Fruit fly (Drosophila melanogaster) whole organism, embryonic: ENCODE measurements around the gene CG12522.
A peak's percentile ranks its signal among the peaks of the same experiment; 100 is the strongest.

Source experiments
- ATbp ChIP-seq: fragments of 200-800 bp; sonication (Bioruptor generic); optimal IDR thresholded peaks from 2 replicates; lab custom pipeline; 2017; ENCODE audit warnings: missing biosample characterization, mild to moderate bottlenecking, missing genetic modification characterization, missing genetic modification reagents
- Adf1 ChIP-seq: fragments of 200-800 bp; sonication (Bioruptor generic); IDR thresholded peaks from 2 replicates; pipeline ENCODE4 v1.3.6; 2022; ENCODE audit warnings: missing biosample characterization, missing genetic modification characterization
- Bgb ChIP-seq: fragments of 200-800 bp; sonication (Bioruptor generic); IDR thresholded peaks from 2 replicates; pipeline ENCODE4 v1.3.6; 2022; ENCODE audit warnings: missing biosample characterization, missing genetic modification characterization; ENCODE audit not compliant: partially characterized antibody
- Blimp-1 ChIP-seq: fragments of 200-800 bp; sonication (Bioruptor generic); optimal IDR thresholded peaks from 3 replicates; lab custom pipeline; 2018; ENCODE audit warnings: missing biosample characterization, missing genetic modification characterization, mild to moderate bottlenecking, moderate library complexity, missing genetic modification reagents
- BtbVII ChIP-seq: fragments of 200-800 bp; sonication (Bioruptor generic); optimal IDR thresholded peaks from 3 replicates; lab custom pipeline; 2017; ENCODE audit warnings: missing biosample characterization, mild to moderate bottlenecking, missing genetic modification characterization
- CG10147 ChIP-seq: fragments of 200-800 bp; sonication (Bioruptor generic); optimal IDR thresholded peaks from 2 replicates; lab custom pipeline; 2019; ENCODE audit warnings: missing biosample characterization, mild to moderate bottlenecking, missing genetic modification characterization, moderate library complexity
- CG10366 ChIP-seq: fragments of 200-800 bp; sonication (Bioruptor generic); IDR thresholded peaks from 2 replicates; pipeline ENCODE4 v1.3.6; 2022; ENCODE audit warnings: missing biosample characterization, missing genetic modification characterization
- CG11247 ChIP-seq: fragments of 200-800 bp; sonication (Bioruptor generic); IDR thresholded peaks from 2 replicates; pipeline ENCODE4 v1.3.6; 2022; ENCODE audit warnings: missing biosample characterization, missing genetic modification characterization
- CG11456 ChIP-seq: fragments of 200-800 bp; sonication (Bioruptor generic); IDR thresholded peaks from 3 replicates; pipeline ENCODE4 v1.3.6; 2022; ENCODE audit warnings: missing biosample characterization, missing genetic modification characterization
- CG12071 ChIP-seq: fragments of 200-800 bp; sonication (Bioruptor generic); optimal IDR thresholded peaks from 3 replicates; lab custom pipeline; 2018; ENCODE audit warnings: missing biosample characterization, mild to moderate bottlenecking, missing genetic modification characterization
- CG1233 ChIP-seq: fragments of 200-800 bp; sonication (Bioruptor generic); optimal IDR thresholded peaks from 4 replicates; lab custom pipeline; 2018; ENCODE audit warnings: missing biosample characterization, mild to moderate bottlenecking, missing genetic modification characterization
- CG13424 ChIP-seq: fragments of 200-800 bp; sonication (Bioruptor generic); optimal IDR thresholded peaks from 2 replicates; lab custom pipeline; 2019; ENCODE audit warnings: missing biosample characterization, mild to moderate bottlenecking, missing genetic modification characterization, moderate library complexity
- CG15073 ChIP-seq: fragments of 200-800 bp; sonication (Bioruptor generic); optimal IDR thresholded peaks from 2 replicates; lab custom pipeline; 2016; ENCODE audit warnings: missing biosample characterization, missing genetic modification characterization
- CG16863 ChIP-seq: fragments of 200-800 bp; sonication (Bioruptor generic); optimal IDR thresholded peaks from 3 replicates; lab custom pipeline; 2016; ENCODE audit warnings: missing biosample characterization, missing genetic modification characterization
- CG1832 ChIP-seq: fragments of 200-800 bp; sonication (Bioruptor generic); optimal IDR thresholded peaks from 2 replicates; lab custom pipeline; 2017; ENCODE audit warnings: missing biosample characterization, mild to moderate bottlenecking, missing genetic modification characterization, inconsistent platforms
- CG2199 ChIP-seq: fragments of 200-800 bp; sonication (Bioruptor generic); IDR thresholded peaks from 3 replicates; pipeline ENCODE4 v1.3.6; 2022; ENCODE audit warnings: missing biosample characterization, missing genetic modification characterization
- CG33557 ChIP-seq: fragments of 200-800 bp; sonication (Bioruptor generic); optimal IDR thresholded peaks from 2 replicates; lab custom pipeline; 2019; ENCODE audit warnings: missing biosample characterization, mild to moderate bottlenecking, missing genetic modification characterization, moderate library complexity
- CG4360 ChIP-seq: fragments of 200-800 bp; sonication (Bioruptor generic); IDR thresholded peaks from 2 replicates; pipeline ENCODE4 v1.3.6; 2022; ENCODE audit warnings: missing biosample characterization, missing genetic modification characterization
- CG4854 ChIP-seq: fragments of 200-800 bp; sonication (Bioruptor generic); optimal IDR thresholded peaks from 2 replicates; lab custom pipeline; 2016; ENCODE audit warnings: missing biosample characterization, missing genetic modification characterization, inconsistent platforms
- CG5245 ChIP-seq: fragments of 200-800 bp; sonication (Bioruptor generic); optimal IDR thresholded peaks from 3 replicates; lab custom pipeline; 2016; ENCODE audit warnings: missing biosample characterization, missing genetic modification characterization
- CG5953 ChIP-seq: fragments of 200-800 bp; sonication (Bioruptor generic); IDR thresholded peaks from 2 replicates; pipeline ENCODE4 v1.3.6; 2022; ENCODE audit warnings: missing biosample characterization, missing genetic modification characterization
- CG6175 ChIP-seq: fragments of 200-800 bp; sonication (Bioruptor generic); IDR thresholded peaks from 3 replicates; pipeline ENCODE4 v1.3.6; 2022; ENCODE audit warnings: missing biosample characterization, missing genetic modification characterization
- CG6654 ChIP-seq: fragments of 200-800 bp; sonication (Bioruptor generic); optimal IDR thresholded peaks from 2 replicates; lab custom pipeline; 2017; ENCODE audit warnings: missing biosample characterization, mild to moderate bottlenecking, missing genetic modification characterization
- CG6765 ChIP-seq: fragments of 200-800 bp; sonication (Bioruptor generic); optimal IDR thresholded peaks from 3 replicates; lab custom pipeline; 2017; ENCODE audit warnings: missing biosample characterization, mild to moderate bottlenecking, missing genetic modification characterization
- CG7745 ChIP-seq: fragments of 200-800 bp; sonication (Bioruptor generic); optimal IDR thresholded peaks from 2 replicates; lab custom pipeline; 2018; ENCODE audit warnings: missing biosample characterization, mild to moderate bottlenecking, missing genetic modification characterization, moderate library complexity
- CG8359 ChIP-seq: fragments of 200-800 bp; sonication (Bioruptor generic); optimal IDR thresholded peaks from 2 replicates; lab custom pipeline; 2017; ENCODE audit warnings: missing biosample characterization, mild to moderate bottlenecking, missing genetic modification characterization, borderline replicate concordance
- D19A ChIP-seq: fragments of 200-800 bp; optimal IDR thresholded peaks from 3 replicates; lab custom pipeline; 2019; ENCODE audit warnings: missing biosample characterization, mild to moderate bottlenecking, missing genetic modification characterization, moderate library complexity
- Lpt ChIP-seq: fragments of >200 bp; optimal IDR thresholded peaks from 2 replicates; lab custom pipeline; 2018; ENCODE audit warnings: missing biosample characterization, missing genetic modification characterization
- Mes4 ChIP-seq: fragments of 200-800 bp; sonication (Bioruptor generic); optimal IDR thresholded peaks from 2 replicates; lab custom pipeline; 2016; ENCODE audit warnings: missing biosample characterization, missing genetic modification characterization
- NC2α ChIP-seq: fragments of 200-800 bp; sonication (Bioruptor generic); optimal IDR thresholded peaks from 2 replicates; lab custom pipeline; 2016; ENCODE audit warnings: missing biosample characterization, missing genetic modification characterization
- NFAT ChIP-seq: fragments of 200-800 bp; sonication (Bioruptor generic); IDR thresholded peaks from 2 replicates; pipeline ENCODE4 v1.3.6; 2022; ENCODE audit warnings: missing biosample characterization, missing genetic modification characterization
- NfI ChIP-seq: fragments of 200-800 bp; sonication (Bioruptor generic); optimal IDR thresholded peaks from 3 replicates; lab custom pipeline; 2018; ENCODE audit warnings: missing biosample characterization, mild to moderate bottlenecking, missing genetic modification characterization, moderate library complexity
- PHDP ChIP-seq: fragments of 200-800 bp; sonication (Bioruptor generic); optimal IDR thresholded peaks from 3 replicates; lab custom pipeline; 2018; ENCODE audit warnings: missing biosample characterization, mild to moderate bottlenecking, missing genetic modification characterization, moderate library complexity
- Ptx1 ChIP-seq: fragments of 200-800 bp; sonication (Bioruptor generic); IDR thresholded peaks from 2 replicates; pipeline ENCODE4 v1.3.6; 2022; ENCODE audit warnings: missing biosample characterization, missing genetic modification characterization
- Sox102F ChIP-seq: fragments of 200-800 bp; sonication (Bioruptor generic); optimal IDR thresholded peaks from 2 replicates; lab custom pipeline; 2018; ENCODE audit warnings: missing biosample characterization, mild to moderate bottlenecking, missing genetic modification characterization, moderate library complexity
- Xbp1 ChIP-seq: fragments of 200-800 bp; sonication (Bioruptor generic); optimal IDR thresholded peaks from 3 replicates; lab custom pipeline; 2016; ENCODE audit warnings: missing biosample characterization, mild to moderate bottlenecking, missing genetic modification characterization
- bcd ChIP-seq: fragments of 200-800 bp; sonication (Bioruptor generic); optimal IDR thresholded peaks from 2 replicates; lab custom pipeline; 2017; ENCODE audit warnings: missing biosample characterization, mild to moderate bottlenecking, missing genetic modification characterization
- cato ChIP-seq: fragments of 200-800 bp; sonication (Bioruptor generic); optimal IDR thresholded peaks from 2 replicates; lab custom pipeline; 2016; ENCODE audit warnings: missing biosample characterization, missing genetic modification characterization, borderline replicate concordance
- dimm ChIP-seq: fragments of 200-800 bp; sonication (Bioruptor generic); IDR thresholded peaks from 2 replicates; pipeline ENCODE4 v1.3.6; 2022; ENCODE audit warnings: missing biosample characterization, missing genetic modification characterization
- dysf ChIP-seq: fragments of 200-800 bp; sonication (Bioruptor generic); IDR thresholded peaks from 3 replicates; pipeline ENCODE4 v1.3.6; 2022; ENCODE audit warnings: missing biosample characterization, missing genetic modification characterization
- gem ChIP-seq: fragments of 200-800 bp; sonication (Bioruptor generic); optimal IDR thresholded peaks from 2 replicates; lab custom pipeline; 2019; ENCODE audit warnings: missing biosample characterization, mild to moderate bottlenecking, missing genetic modification characterization, moderate library complexity
- prd ChIP-seq, 3 experiments: fragments of >200 bp in 2 of 3; fragments of 200-800 bp in 1 of 3; sonication (Bioruptor generic) in 1 of 3; optimal IDR thresholded peaks in 2 of 3; IDR thresholded peaks in 1 of 3; 2 replicates in 2 of 3; 3 replicates in 1 of 3; pipeline versions ENCODE4 v1.3.6 to Lab custom; 2017 to 2022; ENCODE audit warnings: missing biosample characterization in 1 of 3, missing genetic modification characterization in 1 of 3
- rib ChIP-seq: fragments of 200-800 bp; sonication (Bioruptor generic); IDR thresholded peaks from 2 replicates; pipeline ENCODE4 v1.3.6; 2022; ENCODE audit warnings: missing biosample characterization, missing genetic modification characterization
- slou ChIP-seq: fragments of 200-800 bp; sonication (Bioruptor generic); optimal IDR thresholded peaks from 3 replicates; lab custom pipeline; 2016; ENCODE audit warnings: missing biosample characterization, missing genetic modification characterization
- sna ChIP-seq: fragments of 200-800 bp; sonication (Bioruptor generic); IDR thresholded peaks from 2 replicates; pipeline ENCODE4 v1.3.6; 2022; ENCODE audit warnings: missing biosample characterization, missing genetic modification characterization; ENCODE audit not compliant: partially characterized antibody
- toy ChIP-seq: fragments of 200-800 bp; sonication (Bioruptor generic); IDR thresholded peaks from 2 replicates; pipeline ENCODE4 v1.3.6; 2022; ENCODE audit warnings: missing biosample characterization, missing genetic modification characterization
- ttk ChIP-seq: fragments of 200-800 bp; sonication (Bioruptor generic); IDR thresholded peaks from 2 replicates; pipeline ENCODE4 v2.1.2; 2022; ENCODE audit warnings: missing biosample characterization, missing genetic modification characterization
- z ChIP-seq: fragments of 200-800 bp; sonication (Bioruptor generic); IDR thresholded peaks from 3 replicates; pipeline ENCODE4 v1.3.6; 2022; ENCODE audit warnings: missing biosample characterization, missing genetic modification characterization

CG12522 gene

DNA sequence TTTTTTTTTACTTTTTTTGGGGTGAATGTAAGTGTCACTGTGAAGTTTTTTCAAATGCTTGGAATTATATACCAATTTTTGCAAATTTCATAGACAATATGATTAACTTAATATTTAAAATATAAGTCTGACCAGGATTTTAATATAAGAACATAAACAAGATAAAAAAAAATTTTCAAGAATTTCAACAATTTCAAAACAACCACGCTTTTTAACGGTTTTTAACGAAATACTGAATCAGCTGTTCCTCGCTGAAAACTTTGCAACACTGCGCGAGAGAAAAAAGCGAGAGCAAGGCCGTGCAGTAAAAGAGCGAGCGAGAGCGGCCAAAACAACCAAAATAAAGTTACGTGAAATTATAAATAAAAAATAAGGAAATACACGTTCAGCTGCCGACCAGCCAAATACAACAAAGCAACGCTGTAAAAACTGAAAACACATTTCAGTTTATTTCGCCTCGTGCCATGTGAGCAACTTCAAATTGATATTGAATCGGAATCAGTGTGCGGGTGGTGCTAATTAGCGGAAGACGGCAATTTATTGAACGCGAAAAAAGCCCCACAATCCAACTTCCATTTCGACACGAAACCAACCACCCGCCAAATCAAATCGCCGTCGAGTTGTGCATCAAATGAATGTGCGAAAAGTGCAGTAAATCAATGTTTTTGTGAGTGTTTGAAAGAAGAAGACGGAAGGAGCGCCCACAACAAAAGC is 11.7 kb upstream of the CG12522 start, which contains the start of the genes CG46439, Iyd and CG33947 (continued):
- TF ChIP-seq CG16863 (GFP tag; lab: Kevin White, UChicago) = no peak
- TF ChIP-seq cato (GFP tag; lab: Kevin White, UChicago) = no peak
- TF ChIP-seq dimm (GFP tag; lab: Robert Waterston, UW) = no peak
- TF ChIP-seq NFAT (GFP tag; lab: Robert Waterston, UW) = no peak
- no peak for TF ChIP-seq Sox102F (GFP tag; lab: Kevin White, UChicago)
- no peak for TF ChIP-seq CG33557 (GFP tag; lab: Kevin White, UChicago)
- no peak for TF ChIP-seq dysf (GFP tag; lab: Robert Waterston, UW)
- peak; percentile 26 for TF ChIP-seq NfI (GFP tag; lab: Kevin White, UChicago)
- TF ChIP-seq gem = peak; percentile 5
- no peak for TF ChIP-seq ttk (GFP tag; lab: Robert Waterston, UW)
- no peak for TF ChIP-seq toy (GFP tag; lab: Robert Waterston, UW)
- TF ChIP-seq CG6175 (GFP tag; lab: Robert Waterston, UW) = no peak
- no peak for TF ChIP-seq CG7745 (tag; lab: Kevin White, UChicago)
- TF ChIP-seq prd (optimal IDR thresholded peaks at IDR 0.05; lab: Kevin White, UChicago) = no peak
- no peak for TF ChIP-seq prd (GFP tag; IDR thresholded peaks at IDR 0.05; lab: Robert Waterston, UW)
- no peak for TF ChIP-seq CG5953 (GFP tag; lab: Robert Waterston, UW)
- TF ChIP-seq CG2199 (GFP tag; lab: Robert Waterston, UW) = 0 out of 3 replicates have a peak, but pooled peaks have one; percentile 13
- TF ChIP-seq CG15073 (GFP tag; lab: Kevin White, UChicago) = no peak
- TF ChIP-seq CG11247 (GFP tag; lab: Robert Waterston, UW) = no peak
- TF ChIP-seq CG5245 = no peak
- TF ChIP-seq CG8359 (GFP tag; lab: Kevin White, UChicago) = no peak
- TF ChIP-seq NC2α = no peak
- TF ChIP-seq PHDP (tag; lab: Kevin White, UChicago) = peak; percentile 12
- TF ChIP-seq CG1233 (GFP tag; lab: Kevin White, UChicago) = no peak
- no peak for TF ChIP-seq CG6654 (GFP tag; lab: Kevin White, UChicago)
- peak; percentile 20 for TF ChIP-seq BtbVII (GFP tag; lab: Kevin White, UChicago)
- TF ChIP-seq Xbp1 (GFP tag; lab: Kevin White, UChicago) = no peak
- TF ChIP-seq rib (GFP tag; lab: Robert Waterston, UW) = 0 out of 2 replicates have a peak, but pooled peaks have one; percentile 26
- TF ChIP-seq CG4854 = no peak
- no peak for TF ChIP-seq CG13424 (tag; lab: Kevin White, UChicago)
- no peak for TF ChIP-seq CG10147 (GFP tag; lab: Kevin White, UChicago)
- no peak for TF ChIP-seq z (GFP tag; lab: Robert Waterston, UW)
- peak; percentile 38; the same call in 1 of the 2 replicates for TF ChIP-seq CG4360 (GFP tag; lab: Robert Waterston, UW)
- no peak for TF ChIP-seq Mes4 (GFP tag; lab: Kevin White, UChicago)

DNA sequence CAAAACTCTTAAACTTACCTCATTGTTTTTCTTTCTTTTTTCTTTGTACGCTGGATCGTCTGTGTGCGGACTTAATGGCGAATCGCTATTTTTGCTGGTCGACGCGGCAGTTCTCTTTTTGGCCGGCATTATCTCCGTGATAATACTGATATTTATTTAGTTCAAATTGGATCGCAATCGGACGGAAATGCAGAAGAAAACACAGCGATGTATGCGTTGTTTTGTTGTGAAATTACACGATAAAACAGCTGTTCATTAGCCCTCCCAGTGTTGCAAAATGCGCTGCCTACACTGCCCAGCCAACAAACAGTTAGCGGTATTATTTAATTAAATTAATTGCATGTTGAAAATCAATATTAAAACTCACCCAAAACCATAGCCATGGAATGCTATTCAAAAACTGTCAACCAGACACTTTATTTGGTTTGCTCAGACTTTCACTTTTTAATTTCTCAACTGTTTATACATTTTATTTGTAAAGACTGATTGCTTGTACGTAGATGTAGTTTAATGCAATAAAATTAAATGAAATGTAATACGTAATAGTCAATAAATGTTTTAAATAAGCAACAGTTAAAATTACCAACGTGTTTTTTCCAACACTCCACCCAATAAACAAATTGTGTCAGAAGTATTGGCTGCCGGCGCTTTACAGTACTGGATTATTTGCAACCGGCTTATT is 9.9 kb upstream of the CG12522 start, which contains the start of the genes Irbp18 and APP-BP1:
Gene Irbp18, minus strand, starts transcription at position 205 of the 682 bp plus-strand sequence.
Gene APP-BP1, plus strand, starts transcription at position 431 of the 682 bp plus-strand sequence.
- TF ChIP-seq sna = no peak
- TF ChIP-seq Adf1 (GFP tag; lab: Robert Waterston, UW) = peak; percentile 72
- TF ChIP-seq CG11456 (GFP tag; lab: Robert Waterston, UW) = peak; percentile 87
- peak; percentile 90 for TF ChIP-seq slou (GFP tag; lab: Kevin White, UChicago)
- TF ChIP-seq CG1832 (GFP tag; lab: Kevin White, UChicago) = no peak
- peak; percentile 90 for TF ChIP-seq Blimp-1
- peak; percentile 90 for TF ChIP-seq Ptx1 (GFP tag; lab: Robert Waterston, UW)
- TF ChIP-seq ATbp (GFP tag; lab: Kevin White, UChicago) = peak; percentile 83
- no peak for TF ChIP-seq Lpt (GFP tag; lab: Kevin White, UChicago)
- 0 out of 2 replicates have a peak, but pooled peaks have one; percentile 11 for TF ChIP-seq Bgb (GFP tag; lab: Robert Waterston, UW)
- peak; percentile 84 for TF ChIP-seq CG10366 (GFP tag; lab: Robert Waterston, UW)
- peak; percentile 88 for TF ChIP-seq CG6765
- peak; percentile 83 for TF ChIP-seq CG12071 (GFP tag; lab: Kevin White, UChicago)
- TF ChIP-seq D19A (tag; lab: Kevin White, UChicago) = peak; percentile 86
- TF ChIP-seq bcd = peak; percentile 95
